Worm (Caenorhabditis elegans): ENCODE measurements around the gene ZK1058.3.

- TF ChIP-seq tbx-37 (GFP tag; conservative IDR thresholded peaks at IDR 0.05) = no peak
- no peak for TF ChIP-seq hnd-1 (tag; optimal IDR thresholded peaks at IDR 0.05)
- no peak for TF ChIP-seq hmg-4 (GFP tag; optimal IDR thresholded peaks at IDR 0.05)
- no peak for TF ChIP-seq tbx-11 (GFP tag; IDR thresholded peaks at IDR 0.05)
- TF ChIP-seq ama-1 (optimal IDR thresholded peaks at IDR 0.05) = no peak
- no peak for TF ChIP-seq ceh-36 (tag; optimal IDR thresholded peaks at IDR 0.05)
- no peak for TF ChIP-seq F13C5.2 (tag; optimal IDR thresholded peaks at IDR 0.05)
- TF ChIP-seq ceh-13 (GFP tag; optimal IDR thresholded peaks at IDR 0.05) = no peak
- TF ChIP-seq scrt-1 (GFP tag; IDR thresholded peaks at IDR 0.05) = no peak
- no peak for TF ChIP-seq pes-1 (GFP tag; IDR thresholded peaks at IDR 0.05)
- TF ChIP-seq sea-1 (GFP tag; conservative IDR thresholded peaks at IDR 0.05) = no peak
- no peak for TF ChIP-seq ets-7 (tag; optimal IDR thresholded peaks at IDR 0.05)
- TF ChIP-seq hmbx-1 (tag; optimal IDR thresholded peaks at IDR 0.05) = no peak
- no peak for TF ChIP-seq flt-1 (GFP tag; IDR thresholded peaks at IDR 0.05)
These were observed 43.1 kb upstream of the ZK1058.3 start for ce11 chrIII:3875608-3876007.
